Fruit fly (Drosophila melanogaster) whole organism, embryonic: Measurements from ENCODE around the gene Mnn1.

ENCODE experiments used
- Bdp1 ChIP-seq: fragments of 200-800 bp; sonication (Bioruptor generic); optimal IDR thresholded peaks from 3 replicates; lab custom pipeline; 2016; ENCODE audit warnings: missing biosample characterization, missing genetic modification characterization
- CG12659 ChIP-seq: fragments of 200-800 bp; sonication (Bioruptor generic); optimal IDR thresholded peaks from 3 replicates; lab custom pipeline; 2017; ENCODE audit warnings: mild to moderate bottlenecking, missing biosample characterization, missing genetic modification reagents, missing genetic modification characterization
- CG15479 ChIP-seq: fragments of 200-800 bp; sonication (Bioruptor generic); optimal IDR thresholded peaks from 3 replicates; lab custom pipeline; 2019; ENCODE audit warnings: missing biosample characterization, mild to moderate bottlenecking, missing genetic modification characterization, moderate library complexity
- CG16815 ChIP-seq: fragments of 200-800 bp; sonication (Bioruptor generic); optimal IDR thresholded peaks from 3 replicates; lab custom pipeline; 2017; ENCODE audit warnings: missing biosample characterization, mild to moderate bottlenecking, missing genetic modification characterization
- CG17912 ChIP-seq: fragments of 200-800 bp; sonication (Bioruptor generic); optimal IDR thresholded peaks from 2 replicates; lab custom pipeline; 2018; ENCODE audit warnings: missing biosample characterization, mild to moderate bottlenecking, missing genetic modification characterization
- CG2889 ChIP-seq: fragments of 200-800 bp; sonication (Bioruptor generic); IDR thresholded peaks from 3 replicates; pipeline ENCODE4 v1.3.6; 2022; ENCODE audit warnings: missing biosample characterization, missing genetic modification characterization
- CG3163 ChIP-seq: fragments of 200-800 bp; sonication (Bioruptor generic); optimal IDR thresholded peaks from 3 replicates; lab custom pipeline; 2016; ENCODE audit warnings: missing biosample characterization, missing genetic modification characterization
- CG32772 ChIP-seq: fragments of 200-800 bp; sonication (Bioruptor generic); IDR thresholded peaks from 2 replicates; pipeline ENCODE4 v1.3.6; 2022; ENCODE audit warnings: missing biosample characterization, missing genetic modification characterization
- CG34224 ChIP-seq: fragments of 200-800 bp; sonication (Bioruptor generic); IDR thresholded peaks from 3 replicates; pipeline ENCODE4 v1.3.6; 2022; ENCODE audit warnings: missing biosample characterization, missing genetic modification characterization; ENCODE audit not compliant: partially characterized antibody
- CG3995 ChIP-seq: fragments of 200-800 bp; sonication (Bioruptor generic); optimal IDR thresholded peaks from 3 replicates; lab custom pipeline; 2016; ENCODE audit warnings: missing biosample characterization, missing genetic modification characterization
- CG4424 ChIP-seq: fragments of 200-800 bp; sonication (Bioruptor generic); optimal IDR thresholded peaks from 3 replicates; lab custom pipeline; 2016; ENCODE audit warnings: missing biosample characterization, missing genetic modification characterization
- CG5245 ChIP-seq: fragments of 200-800 bp; sonication (Bioruptor generic); optimal IDR thresholded peaks from 3 replicates; lab custom pipeline; 2016; ENCODE audit warnings: missing biosample characterization, missing genetic modification characterization
- CG6254 ChIP-seq: fragments of 200-800 bp; sonication (Bioruptor generic); optimal IDR thresholded peaks from 3 replicates; lab custom pipeline; 2017; ENCODE audit warnings: mild to moderate bottlenecking, missing biosample characterization, missing genetic modification reagents, missing genetic modification characterization
- CG7839 ChIP-seq: fragments of 200-800 bp; sonication (Bioruptor generic); optimal IDR thresholded peaks from 3 replicates; lab custom pipeline; 2018; ENCODE audit warnings: missing biosample characterization, mild to moderate bottlenecking, missing genetic modification characterization, moderate library complexity
- CG7963 ChIP-seq: fragments of 200-800 bp; sonication (Bioruptor generic); IDR thresholded peaks from 3 replicates; pipeline ENCODE4 v1.3.6; 2022; ENCODE audit warnings: missing biosample characterization, missing genetic modification characterization; ENCODE audit not compliant: partially characterized antibody
- H15 ChIP-seq: fragments of 200-800 bp; sonication (Bioruptor generic); IDR thresholded peaks from 3 replicates; pipeline ENCODE4 v1.3.6; 2022; ENCODE audit warnings: missing biosample characterization, missing genetic modification characterization
- Hand ChIP-seq: fragments of 200-800 bp; sonication (Bioruptor generic); optimal IDR thresholded peaks from 2 replicates; lab custom pipeline; 2017; ENCODE audit warnings: mild to moderate bottlenecking, missing biosample characterization, missing genetic modification reagents, missing genetic modification characterization
- MBD-R2 ChIP-seq: fragments of 200-800 bp; sonication (Bioruptor generic); IDR thresholded peaks from 2 replicates; pipeline ENCODE4 v1.3.6; 2022; ENCODE audit warnings: missing biosample characterization, missing genetic modification characterization
- Mad ChIP-seq: fragments of 200-800 bp; sonication (Bioruptor generic); optimal IDR thresholded peaks from 2 replicates; lab custom pipeline; 2016; ENCODE audit warnings: missing biosample characterization, missing genetic modification characterization
- Mes4 ChIP-seq: fragments of 200-800 bp; sonication (Bioruptor generic); optimal IDR thresholded peaks from 2 replicates; lab custom pipeline; 2016; ENCODE audit warnings: missing biosample characterization, missing genetic modification characterization
- NFAT ChIP-seq: fragments of 200-800 bp; sonication (Bioruptor generic); IDR thresholded peaks from 2 replicates; pipeline ENCODE4 v1.3.6; 2022; ENCODE audit warnings: missing biosample characterization, missing genetic modification characterization
- NK7.1 ChIP-seq: fragments of 200-800 bp; sonication (Bioruptor generic); optimal IDR thresholded peaks from 3 replicates; lab custom pipeline; 2016; ENCODE audit warnings: missing biosample characterization, missing genetic modification characterization
- Nf-YA ChIP-seq: fragments of 200-800 bp; sonication (Bioruptor generic); IDR thresholded peaks from 2 replicates; pipeline ENCODE4 v1.3.6; 2022; ENCODE audit warnings: missing biosample characterization, missing genetic modification characterization
- Ptx1 ChIP-seq: fragments of 200-800 bp; sonication (Bioruptor generic); IDR thresholded peaks from 2 replicates; pipeline ENCODE4 v1.3.6; 2022; ENCODE audit warnings: missing biosample characterization, missing genetic modification characterization
- Six4 ChIP-seq: fragments of 200-800 bp; sonication (Bioruptor generic); optimal IDR thresholded peaks from 2 replicates; lab custom pipeline; 2016; ENCODE audit warnings: missing biosample characterization, missing genetic modification characterization
- abd-A ChIP-seq: fragments of 200-800 bp; sonication (Bioruptor generic); optimal IDR thresholded peaks from 3 replicates; lab custom pipeline; 2019; ENCODE audit warnings: missing biosample characterization, mild to moderate bottlenecking, missing genetic modification characterization, moderate library complexity
- cas ChIP-seq: fragments of 200-800 bp; sonication (Bioruptor generic); IDR thresholded peaks from 2 replicates; pipeline ENCODE4 v1.3.6; 2022; ENCODE audit warnings: missing biosample characterization, missing genetic modification characterization
- da ChIP-seq: fragments of 200-800 bp; sonication (Bioruptor generic); optimal IDR thresholded peaks from 2 replicates; lab custom pipeline; 2016; ENCODE audit warnings: missing biosample characterization, missing genetic modification characterization
- dimm ChIP-seq: fragments of 200-800 bp; sonication (Bioruptor generic); IDR thresholded peaks from 2 replicates; pipeline ENCODE4 v1.3.6; 2022; ENCODE audit warnings: missing biosample characterization, missing genetic modification characterization
- disco-r ChIP-seq: fragments of 200-800 bp; sonication (Bioruptor generic); optimal IDR thresholded peaks from 2 replicates; lab custom pipeline; 2016; ENCODE audit warnings: missing biosample characterization, missing genetic modification characterization
- dmrt99B ChIP-seq: fragments of 200-800 bp; sonication (Bioruptor generic); optimal IDR thresholded peaks from 2 replicates; lab custom pipeline; 2018; ENCODE audit warnings: missing biosample characterization, mild to moderate bottlenecking, missing genetic modification characterization, moderate library complexity
- dpn ChIP-seq, 2 experiments: fragments of 200-800 bp; sonication (Bioruptor generic); optimal IDR thresholded peaks; 3 replicates each; lab custom pipeline; 2016; ENCODE audit warnings: missing biosample characterization in 2 of 2, missing genetic modification characterization in 2 of 2
- dysf ChIP-seq: fragments of 200-800 bp; sonication (Bioruptor generic); IDR thresholded peaks from 3 replicates; pipeline ENCODE4 v1.3.6; 2022; ENCODE audit warnings: missing biosample characterization, missing genetic modification characterization
- ewg ChIP-seq: fragments of 200-800 bp; sonication (Bioruptor generic); optimal IDR thresholded peaks from 3 replicates; lab custom pipeline; 2017; ENCODE audit warnings: mild to moderate bottlenecking, missing biosample characterization, missing genetic modification reagents, missing genetic modification characterization
- grau ChIP-seq: fragments of 200-800 bp; optimal IDR thresholded peaks from 3 replicates; lab custom pipeline; 2019; ENCODE audit warnings: missing biosample characterization, mild to moderate bottlenecking, missing genetic modification characterization, moderate library complexity
- inv ChIP-seq: fragments of 200-800 bp; sonication (Bioruptor generic); IDR thresholded peaks from 2 replicates; pipeline ENCODE4 v1.3.6; 2022; ENCODE audit warnings: missing biosample characterization, missing genetic modification characterization; ENCODE audit not compliant: partially characterized antibody
- klu ChIP-seq: fragments of 200-800 bp; sonication (Bioruptor generic); IDR thresholded peaks from 2 replicates; pipeline ENCODE4 v1.3.6; 2022; ENCODE audit warnings: missing biosample characterization, missing genetic modification characterization
- lbe ChIP-seq: fragments of 200-800 bp; sonication (Bioruptor generic); optimal IDR thresholded peaks from 2 replicates; lab custom pipeline; 2016; ENCODE audit warnings: missing biosample characterization, mild to moderate bottlenecking, missing genetic modification characterization
- lola ChIP-seq, 3 experiments: fragments of >200 bp in 2 of 3; fragments of 200-800 bp in 1 of 3; sonication (Bioruptor generic) in 1 of 3; optimal IDR thresholded peaks; 2 replicates each; lab custom pipeline; 2017 to 2019; ENCODE audit warnings: missing biosample characterization in 3 of 3, missing genetic modification characterization in 3 of 3, mild to moderate bottlenecking in 1 of 3, moderate library complexity in 1 of 3
- nerfin-1 ChIP-seq: fragments of 200-800 bp; sonication (Bioruptor generic); optimal IDR thresholded peaks from 3 replicates; lab custom pipeline; 2019; ENCODE audit warnings: missing biosample characterization, mild to moderate bottlenecking, missing genetic modification characterization, moderate library complexity
- nom ChIP-seq: fragments of 200-800 bp; sonication (Bioruptor generic); optimal IDR thresholded peaks from 2 replicates; lab custom pipeline; 2017; ENCODE audit warnings: missing biosample characterization, missing genetic modification characterization, mild to moderate bottlenecking, moderate library complexity, missing genetic modification reagents
- p53 ChIP-seq: fragments of 200-800 bp; sonication (Bioruptor generic); optimal IDR thresholded peaks from 2 replicates; lab custom pipeline; 2016; ENCODE audit warnings: missing biosample characterization, missing genetic modification characterization
- pan ChIP-seq, 4 experiments: fragments of >200 bp in 3 of 4; fragments of 200-800 bp in 1 of 4; sonication (Bioruptor generic) in 1 of 4; optimal IDR thresholded peaks in 3 of 4; IDR thresholded peaks in 1 of 4; 2 replicates each; pipeline versions ENCODE4 v1.3.6 to Lab custom; 2017 to 2022; ENCODE audit warnings: missing biosample characterization in 2 of 4, missing genetic modification characterization in 2 of 4, mixed read lengths in 1 of 4
- peb ChIP-seq: fragments of 200-800 bp; sonication (Bioruptor generic); IDR thresholded peaks from 2 replicates; pipeline ENCODE4 v1.3.6; 2022; ENCODE audit warnings: missing biosample characterization, missing genetic modification characterization
- row ChIP-seq: fragments of 200-800 bp; sonication (Bioruptor generic); IDR thresholded peaks from 3 replicates; pipeline ENCODE4 v1.3.6; 2022; ENCODE audit warnings: missing biosample characterization, missing genetic modification characterization
- sens-2 ChIP-seq: fragments of 200-800 bp; sonication (Bioruptor generic); IDR thresholded peaks from 2 replicates; pipeline ENCODE4 v1.3.6; 2022; ENCODE audit warnings: missing biosample characterization, missing genetic modification characterization
- slou ChIP-seq: fragments of 200-800 bp; sonication (Bioruptor generic); optimal IDR thresholded peaks from 3 replicates; lab custom pipeline; 2016; ENCODE audit warnings: missing biosample characterization, missing genetic modification characterization
- slp2 ChIP-seq: fragments of 200-800 bp; sonication (Bioruptor generic); optimal IDR thresholded peaks from 2 replicates; lab custom pipeline; 2016; ENCODE audit warnings: missing biosample characterization, missing genetic modification characterization
- wor ChIP-seq: fragments of 200-800 bp; sonication (Bioruptor generic); IDR thresholded peaks from 2 replicates; pipeline ENCODE4 v1.3.6; 2022; ENCODE audit warnings: missing biosample characterization, missing genetic modification characterization

Gene Mnn1

DNA sequence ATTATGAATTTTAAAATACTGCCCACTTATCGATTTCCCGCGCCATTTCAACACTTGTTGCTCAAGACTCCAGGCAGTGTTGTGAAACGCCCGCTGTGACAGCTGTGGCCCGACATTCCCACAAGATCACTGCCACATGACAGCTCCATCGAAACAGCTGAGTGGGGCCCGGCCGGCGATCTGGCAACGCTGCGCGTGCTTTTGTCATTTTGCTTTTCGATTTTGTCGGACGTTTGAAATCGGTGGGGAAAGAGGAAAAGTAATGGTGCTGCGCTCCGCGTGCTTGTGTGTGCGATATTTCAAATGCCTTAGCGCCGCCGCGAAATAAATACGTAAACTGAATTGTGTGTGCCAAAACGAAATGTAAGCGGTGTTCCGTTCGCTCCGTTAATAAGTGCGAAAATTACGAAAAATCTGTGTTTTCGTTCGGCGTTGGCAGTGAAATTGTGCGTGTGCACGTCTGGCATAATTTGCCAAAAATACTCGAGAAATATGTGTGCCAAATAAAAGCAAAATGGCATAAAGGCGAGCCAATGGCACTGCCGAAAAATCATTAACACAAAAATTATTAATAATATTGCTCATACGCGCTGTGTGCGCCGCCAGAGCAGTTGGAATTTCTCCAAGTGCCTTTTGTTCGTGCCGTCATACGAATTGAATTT lies 13.8 kb upstream of the Mnn1 start (continued):
- TF ChIP-seq H15 (GFP tag; lab: Robert Waterston, UW) (peak; percentile 26; the same call in 1 of the 3 replicates), CG2889 (GFP tag; lab: Robert Waterston, UW) (peak; percentile 62; the same call in 1 of the 3 replicates), lola (GFP tag; optimal IDR thresholded peaks at IDR 0.05; lab: Kevin White, UChicago) (no peak), CG32772 (GFP tag; lab: Robert Waterston, UW) (peak; percentile 41; the same call in 1 of the 2 replicates), ewg (GFP tag; lab: Kevin White, UChicago) (peak; percentile 47), CG7963 (GFP tag; lab: Robert Waterston, UW) (peak; percentile 37; the same call in 1 of the 3 replicates), Hand (GFP tag; lab: Kevin White, UChicago) (peak; percentile 55), CG16815 (GFP tag; lab: Kevin White, UChicago) (no peak), CG12659 (GFP tag; lab: Kevin White, UChicago) (peak; percentile 93), nerfin-1 (tag; lab: Kevin White, UChicago) (peak; percentile 35), CG3163 (no peak), NK7.1 (GFP tag; lab: Kevin White, UChicago) (peak; percentile 21), abd-A (tag; lab: Kevin White, UChicago) (peak; percentile 65), CG7839 (tag; lab: Kevin White, UChicago) (peak; percentile 61), grau (tag; lab: Kevin White, UChicago) (peak; percentile 19), klu (no peak; the same call in 1 of the 2 replicates), slp2 (GFP tag; lab: Kevin White, UChicago) (no peak), wor (no peak), dimm (GFP tag; lab: Robert Waterston, UW) (no peak), CG15479 (GFP tag; lab: Kevin White, UChicago) (no peak), slou (GFP tag; lab: Kevin White, UChicago) (peak; percentile 3), inv (peak; percentile 47; the same call in 1 of the 2 replicates), CG17912 (GFP tag; lab: Kevin White, UChicago) (peak; percentile 55), MBD-R2 (GFP tag; lab: Robert Waterston, UW) (peak; percentile 83), dysf (GFP tag; lab: Robert Waterston, UW) (peak; percentile 58), Six4 (peak; percentile 3), Ptx1 (peak; percentile 68), row (GFP tag; lab: Robert Waterston, UW) (peak; percentile 70), CG3995 (GFP tag; lab: Kevin White, UChicago) (peak; percentile 9), lbe (GFP tag; lab: Kevin White, UChicago) (peak; percentile 44), CG34224 (peak; percentile 71), Bdp1 (GFP tag; lab: Kevin White, UChicago) (peak; percentile 9), NFAT (GFP tag; lab: Robert Waterston, UW) (peak; percentile 60), CG5245 (GFP tag; lab: Kevin White, UChicago) (no peak), pan (optimal IDR thresholded peaks at IDR 0.05; lab: Kevin White, UChicago) (no peak), pan (GFP tag; optimal IDR thresholded peaks at IDR 0.05 in 1 of 2, IDR thresholded peaks at IDR 0.05 in 1 of 2) (peak in 1 of 2 experiments; percentile 23), cas (GFP tag; lab: Robert Waterston, UW) (0 out of 2 replicates have a peak, but pooled peaks have one; percentile 51), Nf-YA (peak; percentile 44; the same call in 1 of the 2 replicates), Mad (GFP tag; lab: Kevin White, UChicago) (peak; percentile 59), nom (peak; percentile 31), dmrt99B (tag; lab: Kevin White, UChicago) (peak; percentile 41), Mes4 (GFP tag; lab: Kevin White, UChicago) (peak; percentile 31), peb (GFP tag; lab: Robert Waterston, UW) (no peak), sens-2 (GFP tag; lab: Robert Waterston, UW) (no peak), p53 (GFP tag; lab: Kevin White, UChicago) (peak; percentile 17), CG6254 (GFP tag; lab: Kevin White, UChicago) (no peak), disco-r (peak; percentile 65), dpn (GFP tag; optimal IDR thresholded peaks at IDR 0.05; lab: Kevin White, UChicago) (peak; percentile 42 to 57), CG4424 (GFP tag; lab: Kevin White, UChicago) (peak; percentile 8), da (no peak)
